Worm (Caenorhabditis elegans) whole organism, early embryonic: Measurements from ENCODE around the gene fbxb-33.

ENCODE experiments used
- B0310.2 ChIP-seq: sonication (generic microtip); optimal IDR thresholded peaks from 2 replicates; lab custom pipeline; 2016; ENCODE audit warnings: mild to moderate bottlenecking, missing genetic modification characterization, missing compliant biosample characterization
- F13C5.2 ChIP-seq: sonication (generic microtip); optimal IDR thresholded peaks from 2 replicates; lab custom pipeline; 2017; ENCODE audit warnings: mild to moderate bottlenecking, missing genetic modification characterization, inconsistent platforms, missing compliant biosample characterization
- aly-1 ChIP-seq: sonication (generic microtip); optimal IDR thresholded peaks from 2 replicates; lab custom pipeline; 2016; ENCODE audit warnings: missing genetic modification characterization, missing compliant biosample characterization
- ama-1 ChIP-seq: fragments of 150-350 bp; optimal IDR thresholded peaks from 2 replicates; lab custom pipeline; 2014
- ceh-13 ChIP-seq: fragments of 200-800 bp; sonication (Bioruptor generic); optimal IDR thresholded peaks from 2 replicates; lab custom pipeline; 2018; ENCODE audit warnings: mild to moderate bottlenecking, missing genetic modification characterization, missing compliant biosample characterization
- tbx-37 ChIP-seq: fragments of 200-800 bp; sonication (Bioruptor generic); conservative IDR thresholded peaks from 2 replicates; pipeline ENCODE4 v1.3.6; 2022; ENCODE audit warnings: missing genetic modification reagents, missing genetic modification characterization, missing compliant biosample characterization
- tra-4 ChIP-seq: sonication (generic microtip); optimal IDR thresholded peaks from 2 replicates; lab custom pipeline; 2017; ENCODE audit warnings: missing genetic modification characterization, missing compliant biosample characterization

DNA sequence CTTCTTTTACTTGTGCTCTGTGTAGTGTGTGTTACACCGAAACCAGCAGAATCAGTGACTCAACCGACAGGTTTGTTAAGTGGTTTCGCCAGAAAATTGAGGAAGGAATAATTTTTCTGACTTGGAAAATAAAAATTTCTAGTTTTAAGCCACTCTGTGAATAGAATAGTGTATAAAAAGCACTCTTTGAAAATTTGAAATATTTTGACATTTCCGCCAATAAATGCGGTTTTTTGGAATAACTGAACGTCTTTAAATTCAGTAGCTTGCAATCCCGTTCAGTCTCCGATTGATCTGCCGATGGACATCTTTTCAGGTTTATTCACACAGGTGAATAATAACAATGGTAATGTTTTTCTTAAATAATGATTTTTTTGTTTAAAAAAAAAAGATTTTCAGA, 17.3 kb downstream of the fbxb-33 start, which contains the start of gene F19B10.3:
- TF ChIP-seq tra-4 (no peak), B0310.2 (tag; lab: Kevin White, UChicago) (no peak), ceh-13 (GFP tag; lab: Kevin White, UChicago) (no peak), F13C5.2 (tag; lab: Kevin White, UChicago) (no peak), ama-1 (no peak), aly-1 (tag; lab: Kevin White, UChicago) (no peak), tbx-37 (GFP tag; lab: Robert Waterston, UW) (no peak)
